Fruit fly (Drosophila melanogaster): ENCODE data around the gene CG32536.

CG32536 gene

DNA sequence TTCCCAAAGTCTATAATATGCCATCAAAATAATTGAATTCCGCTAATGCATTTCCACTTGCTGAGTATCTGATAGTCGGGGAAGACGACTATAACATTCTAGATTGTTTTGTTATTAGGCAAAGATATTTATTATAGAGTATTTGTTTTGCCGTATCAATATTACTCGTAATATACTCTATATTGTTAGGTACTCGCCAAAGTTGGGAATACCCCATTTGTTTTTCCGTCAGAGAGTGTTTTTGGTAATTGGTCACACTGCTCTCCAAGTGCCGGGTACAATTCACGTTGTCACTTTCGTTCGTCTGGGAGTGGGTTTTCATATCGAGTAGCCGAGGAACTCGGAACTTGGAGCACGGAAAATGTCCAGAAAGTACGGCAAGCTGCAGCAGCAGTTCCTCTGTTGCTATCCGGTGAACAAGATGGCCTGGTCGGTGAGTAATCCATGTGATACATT, 33.3 kb downstream of the CG32536 start, which contains the start of gene CG7889 (continued):
- TF ChIP-seq ind (GFP tag; optimal IDR thresholded peaks at IDR 0.05), result peak; percentile 8
- no peak for TF ChIP-seq ssp (GFP tag; IDR thresholded peaks at IDR 0.05)
- no peak for TF ChIP-seq odd (GFP tag; optimal IDR thresholded peaks at IDR 0.05)
- peak; percentile 98 for TF ChIP-seq D19A (tag; optimal IDR thresholded peaks at IDR 0.05)
- TF ChIP-seq CG3847 (GFP tag; IDR thresholded peaks at IDR 0.05), result no peak
- TF ChIP-seq GATAe (GFP tag; conservative IDR thresholded peaks at IDR 0.05), result no peak
- no peak for TF ChIP-seq lov (optimal IDR thresholded peaks at IDR 0.05)
- no peak for TF ChIP-seq lov (GFP tag; IDR thresholded peaks at IDR 0.05)
- peak; percentile 61 for TF ChIP-seq MESR4 (GFP tag; optimal IDR thresholded peaks at IDR 0.05)
- peak; percentile 64 for TF ChIP-seq gfzf (GFP tag; optimal IDR thresholded peaks at IDR 0.05)
- TF ChIP-seq ato (GFP tag; IDR thresholded peaks at IDR 0.05; ENCODE audit: partially characterized antibody), result no peak
- TF ChIP-seq CG30431 (GFP tag; optimal IDR thresholded peaks at IDR 0.05), result no peak
- peak; percentile 31; the same call in 1 of the 3 replicates for TF ChIP-seq CG34422 (GFP tag; IDR thresholded peaks at IDR 0.05)
- TF ChIP-seq Blimp-1 (GFP tag; optimal IDR thresholded peaks at IDR 0.05), result peak; percentile 79
- TF ChIP-seq C15 (GFP tag; IDR thresholded peaks at IDR 0.05), result no peak
- no peak for TF ChIP-seq pnt (GFP tag; optimal IDR thresholded peaks at IDR 0.05)
- TF ChIP-seq Lim3 (GFP tag; IDR thresholded peaks at IDR 0.05), result no peak
- peak; percentile 26 for TF ChIP-seq CG3281 (GFP tag; optimal IDR thresholded peaks at IDR 0.05)
- no peak for TF ChIP-seq mam (GFP tag; optimal IDR thresholded peaks at IDR 0.05)
- TF ChIP-seq H2.0 (GFP tag; IDR thresholded peaks at IDR 0.05), result no peak
- peak; percentile 15 for TF ChIP-seq jumu (GFP tag; optimal IDR thresholded peaks at IDR 0.05)
- no peak for TF ChIP-seq CG8944 (GFP tag; optimal IDR thresholded peaks at IDR 0.05)
- TF ChIP-seq CG15514 (GFP tag; optimal IDR thresholded peaks at IDR 0.05), result peak; percentile 15
- no peak for TF ChIP-seq CG7928 (GFP tag; optimal IDR thresholded peaks at IDR 0.05)
- no peak for TF ChIP-seq CG17912 (GFP tag; optimal IDR thresholded peaks at IDR 0.05)
- peak; percentile 30 for TF ChIP-seq BtbVII (GFP tag; optimal IDR thresholded peaks at IDR 0.05)
- peak; percentile 31 for TF ChIP-seq Camta (GFP tag; optimal IDR thresholded peaks at IDR 0.05)
- TF ChIP-seq Dad (GFP tag; optimal IDR thresholded peaks at IDR 0.05), result no peak
- TF ChIP-seq danr (GFP tag; IDR thresholded peaks at IDR 0.05), result no peak
- no peak for TF ChIP-seq bigmax (GFP tag; optimal IDR thresholded peaks at IDR 0.05)
- no peak for TF ChIP-seq Sox102F (GFP tag; optimal IDR thresholded peaks at IDR 0.05)
- TF ChIP-seq CG2202 (tag; optimal IDR thresholded peaks at IDR 0.05), result no peak
- no peak for TF ChIP-seq CG6689 (GFP tag; IDR thresholded peaks at IDR 0.05)
- TF ChIP-seq CG6791 (GFP tag; IDR thresholded peaks at IDR 0.05; ENCODE audit: partially characterized antibody), result no peak
- TF ChIP-seq ac (GFP tag; optimal IDR thresholded peaks at IDR 0.05), result no peak
- no peak for TF ChIP-seq Doc2 (GFP tag; IDR thresholded peaks at IDR 0.05)
- TF ChIP-seq Dip3 (GFP tag; optimal IDR thresholded peaks at IDR 0.05), result peak; percentile 33
- TF ChIP-seq HmgD (GFP tag; optimal IDR thresholded peaks at IDR 0.05), result no peak
- no peak for TF ChIP-seq gt (GFP tag; IDR thresholded peaks at IDR 0.05)
- no peak for TF ChIP-seq CG9215 (GFP tag; IDR thresholded peaks at IDR 0.05)
- TF ChIP-seq D (optimal IDR thresholded peaks at IDR 0.05), result no peak
- TF ChIP-seq D (GFP tag; optimal IDR thresholded peaks at IDR 0.05), result no peak
- TF ChIP-seq CG2120 (GFP tag; optimal IDR thresholded peaks at IDR 0.05), result peak; percentile 27
- no peak for TF ChIP-seq crol (GFP tag; IDR thresholded peaks at IDR 0.05)
- TF ChIP-seq gsb (GFP tag; IDR thresholded peaks at IDR 0.05), result no peak
- TF ChIP-seq CG9876 (GFP tag; optimal IDR thresholded peaks at IDR 0.05), result no peak
- TF ChIP-seq CG10267 (tag; optimal IDR thresholded peaks at IDR 0.05), result peak; percentile 34
- TF ChIP-seq CG18476 (GFP tag; optimal IDR thresholded peaks at IDR 0.05), result peak; percentile 21
- no peak for TF ChIP-seq bsh (GFP tag; optimal IDR thresholded peaks at IDR 0.05)
- TF ChIP-seq Hand (GFP tag; optimal IDR thresholded peaks at IDR 0.05), result no peak
- TF ChIP-seq Mrtf (GFP tag; IDR thresholded peaks at IDR 0.05), result no peak
- no peak for TF ChIP-seq ro (GFP tag; IDR thresholded peaks at IDR 0.05)
- no peak for TF ChIP-seq Kr (GFP tag; optimal IDR thresholded peaks at IDR 0.05)

Data from whole organism, embryonic.